Fruit fly (Drosophila melanogaster) Kc167 (cell line): ENCODE results near the gene CtBP.

Experiments
- Myc ChIP-seq: fragments of >200 bp; optimal IDR thresholded peaks from 2 replicates; lab custom pipeline; 2017; ENCODE audit warnings: missing external identifiers
- Sin3A ChIP-seq: fragments of >200 bp; optimal IDR thresholded peaks from 2 replicates; lab custom pipeline; 2018; ENCODE audit warnings: missing external identifiers
- h ChIP-seq: fragments of >200 bp; optimal IDR thresholded peaks from 3 replicates; lab custom pipeline; 2018; ENCODE audit warnings: missing external identifiers
- insv ChIP-seq: fragments of >200 bp; optimal IDR thresholded peaks from 3 replicates; lab custom pipeline; 2018; ENCODE audit warnings: missing external identifiers
- psq ChIP-seq: fragments of >200 bp; optimal IDR thresholded peaks from 2 replicates; lab custom pipeline; 2017; ENCODE audit warnings: missing external identifiers
- ttk ChIP-seq: sonication (Bioruptor generic); optimal IDR thresholded peaks from 2 replicates; lab custom pipeline; 2017; ENCODE audit warnings: missing external identifiers

The CtBP gene

dm6 chr3R:13012351-13012750 lies 902 bp downstream of the CtBP start:
- TF ChIP-seq psq: no peak
- TF ChIP-seq insv (lab: Kevin White, UChicago): no peak
- TF ChIP-seq h: no peak
- TF ChIP-seq Sin3A (lab: Kevin White, UChicago): no peak
- TF ChIP-seq ttk (lab: Kevin White, UChicago): no peak

- TF ChIP-seq Sin3A (lab: Kevin White, UChicago) (no peak), h (no peak), Myc (lab: Kevin White, UChicago) (no peak), ttk (lab: Kevin White, UChicago) (no peak), psq (no peak), insv (lab: Kevin White, UChicago) (no peak)
These were observed 1.5 kb downstream of the CtBP start for dm6 chr3R:13012990-13013389.

DNA sequence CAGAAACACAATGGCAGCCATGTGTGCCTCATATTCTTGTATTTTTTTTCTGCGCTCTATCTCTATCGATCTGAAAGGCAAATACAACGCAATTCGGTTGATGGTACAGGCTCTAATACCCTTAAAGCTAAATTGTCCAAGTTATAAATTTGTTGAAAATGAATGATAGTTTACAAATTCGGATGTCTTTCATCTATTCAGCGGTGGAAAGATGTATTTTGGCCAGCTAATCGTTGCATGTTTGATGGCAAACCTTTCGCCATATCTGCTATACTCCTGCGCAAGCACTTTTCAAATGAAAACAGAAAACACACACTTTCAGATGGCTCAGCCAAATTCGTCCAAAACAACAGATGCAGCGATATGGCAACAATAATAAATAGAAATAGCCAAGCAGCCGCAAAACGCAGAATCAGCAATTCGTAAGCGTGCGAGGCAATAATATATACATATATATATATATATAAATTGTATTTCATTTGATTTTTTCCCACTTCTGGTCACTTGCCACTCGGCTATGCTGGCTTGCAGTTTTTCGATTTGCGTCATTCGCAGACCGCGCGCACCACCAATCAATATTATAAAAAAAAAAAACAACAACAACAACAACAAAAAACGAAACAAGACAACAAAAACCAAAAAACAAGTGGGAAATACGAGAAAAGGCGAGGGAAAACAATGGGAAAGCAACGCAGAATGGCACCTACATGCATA lies 2.9 kb downstream of the CtBP start:
- TF ChIP-seq Myc (lab: Kevin White, UChicago) (no peak), Sin3A (lab: Kevin White, UChicago) (no peak), h (no peak), insv (lab: Kevin White, UChicago) (no peak), psq (no peak), ttk (lab: Kevin White, UChicago) (no peak)

- TF ChIP-seq Myc (lab: Kevin White, UChicago) (no peak), ttk (lab: Kevin White, UChicago) (no peak), insv (lab: Kevin White, UChicago) (no peak), h (no peak), Sin3A (lab: Kevin White, UChicago) (no peak), psq (no peak)
These were observed 4.0 kb downstream of the CtBP start for dm6 chr3R:13015402-13015801.

DNA sequence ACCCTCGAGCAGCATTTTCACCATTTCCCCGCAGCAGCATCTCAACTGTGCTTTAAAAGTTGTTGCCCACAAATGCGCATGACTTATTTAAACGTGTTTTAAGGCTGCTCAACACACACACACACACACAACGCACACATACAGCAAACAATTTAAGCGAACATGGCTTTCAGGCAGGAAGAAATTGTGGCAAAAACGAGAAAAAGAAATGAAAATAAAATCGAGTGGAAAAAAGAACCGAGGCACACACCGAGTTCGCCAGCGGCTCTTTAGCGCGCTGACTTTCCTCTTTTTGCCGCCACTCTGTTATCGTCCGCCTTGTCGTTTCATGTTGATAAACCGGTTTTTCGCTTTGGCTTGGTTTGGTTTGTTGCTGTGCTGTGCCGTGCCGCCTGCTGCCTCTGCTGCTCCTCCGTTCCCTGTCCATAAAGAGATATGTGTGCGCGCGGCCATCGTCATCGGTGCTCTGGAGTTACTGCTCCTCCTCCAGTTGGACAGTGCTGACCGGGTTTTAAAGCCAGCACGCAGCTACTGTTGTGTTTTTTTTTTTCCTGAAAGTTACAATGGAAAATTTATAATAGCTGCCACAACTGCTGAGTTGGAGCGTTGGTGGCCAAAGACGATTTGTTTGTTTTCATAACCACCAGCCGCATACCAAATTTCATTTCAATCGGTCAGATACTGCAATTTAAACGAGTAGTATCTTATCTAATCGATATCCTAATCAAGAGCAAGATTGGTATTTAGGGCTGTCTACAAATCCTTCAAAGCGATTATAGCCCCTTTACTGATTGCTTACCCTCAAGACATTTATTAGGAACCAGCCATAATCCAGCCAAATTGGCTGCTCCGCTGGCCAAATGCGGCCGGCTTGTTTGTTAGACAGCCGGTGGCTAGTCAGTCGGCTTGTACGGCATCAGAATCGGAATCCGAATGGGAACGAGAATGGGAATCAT lies 4.6 kb downstream of the CtBP start:
- TF ChIP-seq Sin3A (lab: Kevin White, UChicago) (no peak), ttk (lab: Kevin White, UChicago) (no peak), h (no peak), psq (no peak), insv (lab: Kevin White, UChicago) (no peak), Myc (lab: Kevin White, UChicago) (no peak)

- TF ChIP-seq Myc (lab: Kevin White, UChicago) (no peak), ttk (lab: Kevin White, UChicago) (no peak), h (no peak), insv (lab: Kevin White, UChicago) (no peak), psq (no peak)
These were observed 6.2 kb downstream of the CtBP start for dm6 chr3R:13017623-13018036.

DNA sequence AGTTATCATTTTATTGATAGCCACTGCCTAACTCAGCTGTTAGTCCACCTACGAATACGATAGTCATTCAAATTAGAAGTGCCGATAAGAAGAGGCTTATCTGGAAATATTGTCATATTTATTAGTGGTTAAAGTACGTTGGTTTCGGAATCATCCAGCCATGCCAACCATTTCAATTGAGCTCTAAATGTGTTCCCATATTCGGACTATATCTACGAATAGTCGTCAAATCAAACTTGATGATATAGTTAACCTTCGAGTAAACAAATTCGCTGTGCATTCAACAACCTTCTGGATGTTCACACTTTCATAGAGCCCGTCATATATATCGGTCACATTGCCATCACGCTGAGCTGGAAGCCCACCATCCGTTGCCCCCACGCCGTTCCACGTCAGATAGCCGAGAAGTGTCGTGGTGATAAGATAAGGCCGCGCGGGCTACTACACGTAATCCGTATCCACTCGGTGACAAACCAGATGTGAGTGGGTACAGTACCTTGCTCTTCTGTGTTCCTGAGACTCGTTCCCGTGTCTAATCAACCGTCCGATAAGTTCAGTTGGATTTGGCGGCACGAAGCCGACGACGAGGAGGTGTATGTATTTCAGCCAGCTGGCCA lies 6.9 kb downstream of the CtBP start:
- TF ChIP-seq Sin3A (lab: Kevin White, UChicago): no peak
- TF ChIP-seq h: no peak
- TF ChIP-seq Myc (lab: Kevin White, UChicago): no peak
- TF ChIP-seq ttk (lab: Kevin White, UChicago): no peak
- no peak for TF ChIP-seq insv (lab: Kevin White, UChicago)
- TF ChIP-seq psq: no peak

- TF ChIP-seq Myc (lab: Kevin White, UChicago): no peak
- TF ChIP-seq insv (lab: Kevin White, UChicago): no peak
- no peak for TF ChIP-seq ttk (lab: Kevin White, UChicago)
- no peak for TF ChIP-seq psq
- no peak for TF ChIP-seq Sin3A (lab: Kevin White, UChicago)
- no peak for TF ChIP-seq h
These were observed 7.5 kb downstream of the CtBP start for dm6 chr3R:13018995-13019394.

DNA sequence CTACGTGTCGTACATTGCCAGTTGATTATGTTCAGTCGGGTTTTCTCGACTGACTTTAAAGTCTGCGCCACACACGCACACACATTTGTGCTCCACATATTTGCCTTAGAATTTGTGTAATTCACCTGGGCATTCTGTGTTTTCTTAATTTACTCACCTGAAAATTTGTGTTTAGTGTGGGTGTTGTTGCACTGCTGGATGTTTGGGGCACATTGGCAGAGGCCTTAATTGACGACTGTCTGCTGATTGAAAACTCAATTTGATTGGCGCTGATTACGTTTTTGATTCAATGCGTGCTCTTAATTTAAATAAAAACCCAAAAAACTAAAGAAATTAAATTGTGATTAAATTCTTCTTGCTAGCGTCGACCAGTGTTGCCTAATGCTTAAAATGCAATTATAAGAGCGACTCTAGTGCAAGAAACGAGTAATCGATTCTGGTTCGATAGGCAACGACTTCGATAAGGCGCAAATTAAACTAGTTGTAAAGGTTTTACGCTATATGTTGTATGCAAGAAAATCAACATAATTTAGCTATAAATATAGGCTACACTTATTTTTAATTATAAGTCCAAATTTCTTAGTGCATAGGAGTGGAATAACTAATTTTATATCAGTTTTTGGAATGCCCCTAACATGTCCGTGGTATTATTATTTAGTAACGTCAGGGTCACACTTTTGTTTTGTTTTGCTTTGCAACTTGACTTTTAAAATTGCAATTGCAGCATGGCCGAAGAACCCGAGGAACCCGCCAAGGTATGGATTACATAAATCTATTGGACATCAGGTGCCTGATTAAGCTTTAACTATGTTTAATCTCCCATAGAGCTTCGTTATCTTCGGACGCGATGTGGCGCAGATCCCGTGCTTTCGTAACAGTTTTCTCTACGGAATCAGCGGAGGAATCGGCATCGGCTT lies 19.1 kb downstream of the CtBP start, which contains the start of the genes CG46281 and CG46280:
TSS of gene CG46281 (minus strand) at position 51 of the 917 bp plus-strand sequence.
TSS of gene CG46280 (minus strand) at position 403 of the 917 bp plus-strand sequence.
- TF ChIP-seq insv (lab: Kevin White, UChicago): no peak
- no peak for TF ChIP-seq ttk (lab: Kevin White, UChicago)
- TF ChIP-seq Myc (lab: Kevin White, UChicago): no peak

DNA sequence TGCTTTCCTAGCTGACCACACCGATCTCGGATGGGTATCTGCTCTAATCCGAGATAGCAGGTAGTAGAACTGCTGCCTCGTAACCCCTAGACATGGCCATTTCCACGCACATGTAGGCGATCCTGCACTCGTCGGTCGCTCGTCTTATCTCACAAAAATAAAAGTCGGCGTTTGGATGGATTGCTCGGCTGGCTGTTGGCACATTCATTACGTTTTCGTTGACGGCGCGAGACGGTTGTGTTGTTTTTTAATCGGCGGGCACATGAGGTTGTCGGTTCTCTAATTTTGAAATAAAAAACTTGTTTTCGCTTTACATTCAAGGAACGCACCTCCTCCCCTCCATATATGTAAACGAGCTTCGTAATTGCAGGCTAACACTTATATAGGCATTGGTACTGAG lies 20.9 kb downstream of the CtBP start, which contains the start of gene ry:
TSS of gene ry (plus strand) at position 206 of the 400 bp plus-strand sequence.
- TF ChIP-seq h (no peak), Myc (lab: Kevin White, UChicago) (no peak), psq (no peak), Sin3A (lab: Kevin White, UChicago) (no peak), insv (lab: Kevin White, UChicago) (no peak), ttk (lab: Kevin White, UChicago) (no peak)
